Worm (Caenorhabditis elegans) whole organism, late embryonic: Measurements from ENCODE around the gene C33F10.4.

Experiments used
- K09A11.1 ChIP-seq: sonication (generic microtip); optimal IDR thresholded peaks from 2 replicates; lab custom pipeline; 2017; ENCODE audit warnings: antibody characterized with exemption, mild to moderate bottlenecking, missing genetic modification characterization, missing compliant biosample characterization; ENCODE audit not compliant: insufficient read depth
- pat-9 ChIP-seq: fragments of 200-800 bp; sonication (Bioruptor generic); optimal IDR thresholded peaks from 2 replicates; lab custom pipeline; 2018; ENCODE audit warnings: mild to moderate bottlenecking, missing genetic modification characterization, moderate library complexity, missing compliant biosample characterization
- pqm-1 ChIP-seq: sonication (generic microtip); optimal IDR thresholded peaks from 2 replicates; lab custom pipeline; 2016; ENCODE audit warnings: missing genetic modification characterization, missing compliant biosample characterization
- tbx-2 ChIP-seq: sonication (generic microtip); optimal IDR thresholded peaks from 2 replicates; lab custom pipeline; 2016; ENCODE audit warnings: missing genetic modification characterization, missing compliant biosample characterization

DNA sequence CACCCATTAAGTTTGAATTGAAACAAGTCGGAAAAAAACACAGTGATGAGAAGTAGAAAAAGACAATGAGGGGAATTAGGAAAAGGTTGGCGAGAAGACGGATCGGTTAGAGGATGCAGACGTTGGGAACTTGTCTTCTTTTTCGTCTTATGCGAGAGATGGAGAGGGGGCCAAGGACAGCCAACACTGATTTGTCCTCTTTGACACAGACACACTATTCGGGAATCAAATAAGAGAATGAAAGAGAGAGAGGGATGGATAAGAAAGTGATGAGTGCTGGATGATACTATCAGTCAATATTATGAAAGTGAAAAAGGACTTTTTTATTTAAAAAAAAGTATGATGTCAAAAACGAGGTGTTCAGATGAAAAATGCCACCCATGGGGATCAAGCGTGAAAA is 26.2 kb downstream of the C33F10.4 start, which contains the start of gene lact-5:
- TF ChIP-seq pat-9 (tag; lab: Kevin White, UChicago) (no peak), K09A11.1 (tag; lab: Kevin White, UChicago) (no peak), tbx-2 (tag; lab: Kevin White, UChicago) (no peak), pqm-1 (no peak)
